Worm (Caenorhabditis elegans) whole organism, midembryonic: ENCODE results near the gene grl-10.

ENCODE experiments used
- T22C8.4 ChIP-seq: fragments of 200-800 bp; sonication (Bioruptor generic); IDR thresholded peaks from 2 replicates; pipeline ENCODE4 v1.3.6; 2022; ENCODE audit warnings: missing genetic modification characterization, missing compliant biosample characterization
- flt-1 ChIP-seq: fragments of 200-800 bp; sonication (Bioruptor generic); IDR thresholded peaks from 2 replicates; pipeline ENCODE4 v1.3.6; 2022; ENCODE audit warnings: missing genetic modification characterization, missing compliant biosample characterization
- klf-2 ChIP-seq: fragments of 200-800 bp; sonication (Bioruptor generic); conservative IDR thresholded peaks from 2 replicates; pipeline ENCODE4 v1.3.6; 2022; ENCODE audit warnings: missing genetic modification reagents, missing genetic modification characterization, missing compliant biosample characterization
- ref-1 ChIP-seq: fragments of 200-800 bp; sonication (Bioruptor generic); conservative IDR thresholded peaks from 2 replicates; pipeline ENCODE4 v1.3.6; 2022; ENCODE audit warnings: missing genetic modification reagents, missing genetic modification characterization, missing compliant biosample characterization
- tab-1 ChIP-seq: fragments of 200-800 bp; sonication (Bioruptor generic); IDR thresholded peaks from 2 replicates; pipeline ENCODE4 v1.3.6; 2022; ENCODE audit warnings: missing genetic modification characterization, missing compliant biosample characterization
- ztf-23 ChIP-seq: fragments of 200-800 bp; sonication (Bioruptor generic); IDR thresholded peaks from 2 replicates; pipeline ENCODE4 v1.3.6; 2022; ENCODE audit warnings: missing genetic modification reagents, missing genetic modification characterization, missing compliant biosample characterization
- ztf-29 ChIP-seq: fragments of 200-800 bp; sonication (Bioruptor generic); IDR thresholded peaks from 2 replicates; pipeline ENCODE4 v1.3.6; 2022; ENCODE audit warnings: missing genetic modification reagents, missing genetic modification characterization, missing compliant biosample characterization

DNA sequence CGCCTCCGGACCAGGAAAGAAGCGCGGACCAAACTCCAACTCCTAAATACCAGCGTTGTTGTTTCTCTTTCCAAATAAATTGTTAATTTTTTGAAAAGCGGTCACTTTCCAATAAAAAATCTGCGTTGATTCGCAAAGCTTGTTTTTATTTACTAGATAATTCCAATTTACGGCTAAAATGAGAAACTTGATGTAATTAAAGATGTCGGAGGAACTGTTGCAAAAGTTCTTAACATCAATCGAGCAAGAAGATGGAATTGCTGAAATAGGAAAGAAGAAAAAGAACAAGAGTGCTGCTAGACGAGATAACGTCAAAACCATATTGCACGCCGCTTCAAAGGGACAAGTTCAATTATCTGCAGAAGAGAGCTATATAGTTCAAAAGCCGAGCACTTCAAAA lies 2.8 kb downstream of the grl-10 start, which contains the start of gene C26F1.3:
- TF ChIP-seq T22C8.4 (GFP tag; lab: Robert Waterston, UW) (no peak), flt-1 (no peak), klf-2 (GFP tag; lab: Robert Waterston, UW) (no peak), tab-1 (no peak), ztf-23 (GFP tag; lab: Robert Waterston, UW) (no peak), ref-1 (GFP tag; lab: Robert Waterston, UW) (no peak), ztf-29 (GFP tag; lab: Robert Waterston, UW) (no peak)
